Worm (Caenorhabditis elegans) whole organism, midembryonic: ENCODE data around the gene Y41C4A.8.

Source experiments
- T22C8.4 ChIP-seq: fragments of 200-800 bp; sonication (Bioruptor generic); IDR thresholded peaks from 2 replicates; pipeline ENCODE4 v1.3.6; 2022; ENCODE audit warnings: missing genetic modification characterization, missing compliant biosample characterization
- cog-1 ChIP-seq: sonication (generic microtip); optimal IDR thresholded peaks from 2 replicates; lab custom pipeline; 2016; ENCODE audit warnings: missing genetic modification characterization, missing compliant biosample characterization
- flt-1 ChIP-seq: fragments of 200-800 bp; sonication (Bioruptor generic); IDR thresholded peaks from 2 replicates; pipeline ENCODE4 v1.3.6; 2022; ENCODE audit warnings: missing genetic modification characterization, missing compliant biosample characterization
- klf-2 ChIP-seq: fragments of 200-800 bp; sonication (Bioruptor generic); conservative IDR thresholded peaks from 2 replicates; pipeline ENCODE4 v1.3.6; 2022; ENCODE audit warnings: missing genetic modification reagents, missing genetic modification characterization, missing compliant biosample characterization
- med-1 ChIP-seq: sonication (generic microtip); optimal IDR thresholded peaks from 2 replicates; lab custom pipeline; 2017; ENCODE audit warnings: missing genetic modification characterization, mild to moderate bottlenecking, missing compliant biosample characterization, antibody characterized with exemption, missing genetic modification reagents; ENCODE audit not compliant: insufficient read depth
- ref-1 ChIP-seq: fragments of 200-800 bp; sonication (Bioruptor generic); conservative IDR thresholded peaks from 2 replicates; pipeline ENCODE4 v1.3.6; 2022; ENCODE audit warnings: missing genetic modification reagents, missing genetic modification characterization, missing compliant biosample characterization
- tab-1 ChIP-seq: fragments of 200-800 bp; sonication (Bioruptor generic); IDR thresholded peaks from 2 replicates; pipeline ENCODE4 v1.3.6; 2022; ENCODE audit warnings: missing genetic modification characterization, missing compliant biosample characterization
- ztf-23 ChIP-seq: fragments of 200-800 bp; sonication (Bioruptor generic); IDR thresholded peaks from 2 replicates; pipeline ENCODE4 v1.3.6; 2022; ENCODE audit warnings: missing genetic modification reagents, missing genetic modification characterization, missing compliant biosample characterization
- ztf-29 ChIP-seq: fragments of 200-800 bp; sonication (Bioruptor generic); IDR thresholded peaks from 2 replicates; pipeline ENCODE4 v1.3.6; 2022; ENCODE audit warnings: missing genetic modification reagents, missing genetic modification characterization, missing compliant biosample characterization

DNA sequence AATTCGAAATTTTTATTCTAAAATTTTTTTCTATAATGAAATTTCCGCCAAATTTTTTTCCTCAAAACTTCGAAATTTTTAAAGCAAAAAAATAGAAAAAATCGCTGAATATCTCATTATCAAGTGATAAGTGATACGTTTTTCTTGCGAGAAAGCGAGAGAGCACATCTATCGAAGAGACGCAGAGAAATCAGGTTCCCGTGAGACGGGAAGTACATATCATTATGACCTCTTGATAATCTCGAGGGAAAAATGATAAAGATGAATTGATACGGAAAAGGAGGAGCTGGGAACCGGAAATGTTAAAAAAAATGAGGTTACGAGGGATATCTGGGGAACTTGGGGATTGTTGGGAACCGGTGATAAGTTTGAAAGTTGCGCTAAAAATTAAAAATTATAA lies 18.4 kb upstream of the Y41C4A.8 start:
- TF ChIP-seq flt-1 (GFP tag; lab: Robert Waterston, UW) (no peak), ref-1 (no peak), ztf-29 (GFP tag; lab: Robert Waterston, UW) (no peak), ztf-23 (GFP tag; lab: Robert Waterston, UW) (no peak), T22C8.4 (GFP tag; lab: Robert Waterston, UW) (no peak), tab-1 (GFP tag; lab: Robert Waterston, UW) (no peak), med-1 (GFP tag; lab: Kevin White, UChicago) (no peak), klf-2 (GFP tag; lab: Robert Waterston, UW) (no peak), cog-1 (tag; lab: Kevin White, UChicago) (no peak)
